Worm (Caenorhabditis elegans) whole organism, L1 larva: ENCODE results near the gene srh-270.

ENCODE experiments used
- alr-1 ChIP-seq: fragments of 200-800 bp; sonication (Bioruptor generic); optimal IDR thresholded peaks from 2 replicates; lab custom pipeline; 2018; ENCODE audit warnings: borderline replicate concordance, mild to moderate bottlenecking, missing genetic modification characterization, missing compliant biosample characterization
- ama-1 ChIP-seq: fragments of 150-350 bp; optimal IDR thresholded peaks from 2 replicates; lab custom pipeline; 2014
- ceh-8 ChIP-seq: fragments of 200-800 bp; sonication (Bioruptor generic); optimal IDR thresholded peaks from 2 replicates; lab custom pipeline; 2018; ENCODE audit warnings: mild to moderate bottlenecking, missing genetic modification characterization, moderate library complexity, missing compliant biosample characterization
- lir-3 ChIP-seq: sonication (generic microtip); optimal IDR thresholded peaks from 2 replicates; lab custom pipeline; 2016; ENCODE audit warnings: mild to moderate bottlenecking, missing genetic modification characterization, moderate library complexity, missing compliant biosample characterization; ENCODE audit not compliant: poor library complexity
- nhr-11 ChIP-seq: fragments of 150-350 bp; optimal IDR thresholded peaks from 2 replicates; lab custom pipeline; 2014; ENCODE audit warnings: missing biosample characterization, missing genetic modification characterization
- nhr-47 ChIP-seq: sonication (generic microtip); optimal IDR thresholded peaks from 2 replicates; lab custom pipeline; 2016; ENCODE audit warnings: mild to moderate bottlenecking, missing genetic modification characterization, moderate library complexity, missing compliant biosample characterization
- nhr-77 ChIP-seq: fragments of 150-350 bp; optimal IDR thresholded peaks from 2 replicates; lab custom pipeline; 2014; ENCODE audit warnings: missing biosample characterization, missing genetic modification characterization
- tbx-2 ChIP-seq: sonication (generic microtip); optimal IDR thresholded peaks from 2 replicates; lab custom pipeline; 2016; ENCODE audit warnings: missing genetic modification characterization, missing compliant biosample characterization
- ztf-11 ChIP-seq, 2 experiments: sonication (generic microtip); optimal IDR thresholded peaks; 2 replicates each; lab custom pipeline; 2016 to 2017; ENCODE audit warnings: missing genetic modification characterization in 2 of 2, missing biosample characterization in 1 of 2, missing compliant biosample characterization in 1 of 2

DNA sequence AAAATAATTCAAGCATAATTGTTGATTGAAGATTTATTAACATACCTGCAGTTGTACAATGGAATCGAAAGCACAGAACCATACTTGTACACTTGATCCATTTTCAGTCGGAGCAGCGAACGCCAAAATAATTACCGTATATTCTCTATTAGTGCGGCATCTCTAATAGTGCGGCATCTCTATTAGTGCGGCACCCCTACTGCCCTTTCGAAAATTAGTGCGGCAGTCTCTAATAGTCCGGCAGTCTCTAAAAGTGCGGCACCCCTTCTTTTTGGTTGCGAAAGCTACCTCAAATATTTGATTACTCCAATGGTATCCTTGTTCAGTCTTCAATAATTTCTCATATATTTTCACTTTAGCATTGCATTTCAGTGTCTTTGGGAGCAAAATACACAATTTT is 43.3 kb downstream of the srh-270 start, which contains the start of gene srt-34:
- no peak for TF ChIP-seq ama-1 (lab: Kevin White, UChicago)
- TF ChIP-seq lir-3 (tag; lab: Kevin White, UChicago), result no peak
- no peak for TF ChIP-seq alr-1
- no peak for TF ChIP-seq nhr-77 (tag; lab: Kevin White, UChicago)
- TF ChIP-seq tbx-2 (tag; lab: Kevin White, UChicago), result no peak
- TF ChIP-seq nhr-47 (tag; lab: Kevin White, UChicago), result no peak
- no peak for TF ChIP-seq ztf-11 (tag; optimal IDR thresholded peaks at IDR 0.05; lab: Kevin White, UChicago)
- no peak for TF ChIP-seq nhr-11
- TF ChIP-seq ceh-8, result no peak
